Fruit fly (Drosophila melanogaster) whole organism, adult: ENCODE data around the gene CG14435.

Source experiments
- CG11617 ChIP-seq: fragments of 200-800 bp; sonication (Bioruptor generic); optimal IDR thresholded peaks from 2 replicates; lab custom pipeline; 2017; ENCODE audit warnings: mild to moderate bottlenecking, missing biosample characterization, missing genetic modification reagents, missing genetic modification characterization
- CG12768 ChIP-seq: fragments of 200-800 bp; sonication (Bioruptor generic); optimal IDR thresholded peaks from 2 replicates; lab custom pipeline; 2017; ENCODE audit warnings: missing biosample characterization, missing genetic modification characterization, mild to moderate bottlenecking, moderate library complexity, missing genetic modification reagents
- CG14711 ChIP-seq: fragments of 200-800 bp; sonication (Bioruptor generic); optimal IDR thresholded peaks from 2 replicates; lab custom pipeline; 2018; ENCODE audit warnings: missing biosample characterization, mild to moderate bottlenecking, missing genetic modification characterization, moderate library complexity
- CG1620 ChIP-seq: fragments of 200-800 bp; sonication (Bioruptor generic); optimal IDR thresholded peaks from 2 replicates; lab custom pipeline; 2016; ENCODE audit warnings: missing biosample characterization, missing genetic modification characterization
- CG33017 ChIP-seq: fragments of 200-800 bp; sonication (Bioruptor generic); optimal IDR thresholded peaks from 2 replicates; lab custom pipeline; 2018; ENCODE audit warnings: missing biosample characterization, mild to moderate bottlenecking, missing genetic modification characterization, moderate library complexity
- CG5204 ChIP-seq: fragments of 200-800 bp; sonication (Bioruptor generic); optimal IDR thresholded peaks from 2 replicates; lab custom pipeline; 2016; ENCODE audit warnings: missing biosample characterization, missing genetic modification characterization
- CG7045 ChIP-seq: fragments of 200-800 bp; sonication (Bioruptor generic); optimal IDR thresholded peaks from 2 replicates; lab custom pipeline; 2017; ENCODE audit warnings: missing biosample characterization, mild to moderate bottlenecking, missing genetic modification characterization
- CG7101 ChIP-seq: fragments of 200-800 bp; sonication (Bioruptor generic); optimal IDR thresholded peaks from 2 replicates; lab custom pipeline; 2018; ENCODE audit warnings: missing biosample characterization, mild to moderate bottlenecking, missing genetic modification characterization, moderate library complexity
- Clk ChIP-seq: fragments of 200-800 bp; sonication (Bioruptor generic); optimal IDR thresholded peaks from 2 replicates; lab custom pipeline; 2017; ENCODE audit warnings: missing biosample characterization, missing genetic modification characterization
- Crg-1 ChIP-seq: fragments of 200-800 bp; sonication (Bioruptor generic); optimal IDR thresholded peaks from 2 replicates; lab custom pipeline; 2016; ENCODE audit warnings: missing biosample characterization, missing genetic modification characterization
- Hr96 ChIP-seq: fragments of 200-800 bp; sonication (Bioruptor generic); optimal IDR thresholded peaks from 2 replicates; lab custom pipeline; 2016; ENCODE audit warnings: missing biosample characterization, missing genetic modification characterization
- Mnt ChIP-seq: fragments of 200-800 bp; sonication (Bioruptor generic); optimal IDR thresholded peaks from 2 replicates; lab custom pipeline; 2016; ENCODE audit warnings: missing biosample characterization, mild to moderate bottlenecking, missing genetic modification characterization
- bab1 ChIP-seq: fragments of 200-800 bp; sonication (Bioruptor generic); optimal IDR thresholded peaks from 3 replicates; lab custom pipeline; 2019; ENCODE audit warnings: missing biosample characterization, mild to moderate bottlenecking, missing genetic modification characterization, moderate library complexity
- cic ChIP-seq: fragments of 200-800 bp; sonication (Bioruptor generic); optimal IDR thresholded peaks from 2 replicates; lab custom pipeline; 2017; ENCODE audit warnings: missing biosample characterization, mild to moderate bottlenecking, missing genetic modification characterization, moderate library complexity
- cnc ChIP-seq, 2 experiments: fragments of >200 bp; optimal IDR thresholded peaks; 2 replicates each; lab custom pipeline; 2017
- kay ChIP-seq: fragments of 200-800 bp; sonication (Bioruptor generic); peaks from one replicate; lab custom pipeline; 2016; ENCODE audit warnings: missing biosample characterization, missing genetic modification characterization, borderline replicate concordance
- ovo ChIP-seq: fragments of 200-800 bp; sonication (Bioruptor generic); optimal IDR thresholded peaks from 2 replicates; lab custom pipeline; 2016; ENCODE audit warnings: missing biosample characterization, missing genetic modification characterization
- pad ChIP-seq: fragments of 200-800 bp; sonication (Bioruptor generic); optimal IDR thresholded peaks from 3 replicates; lab custom pipeline; 2017; ENCODE audit warnings: missing biosample characterization, missing genetic modification characterization, mild to moderate bottlenecking, moderate library complexity, missing genetic modification reagents
- tj ChIP-seq: fragments of 200-800 bp; sonication (Bioruptor generic); optimal IDR thresholded peaks from 3 replicates; lab custom pipeline; 2017; ENCODE audit warnings: missing biosample characterization, mild to moderate bottlenecking, missing genetic modification characterization, moderate library complexity
- toe ChIP-seq: fragments of 200-800 bp; sonication (Bioruptor generic); optimal IDR thresholded peaks from 2 replicates; lab custom pipeline; 2016; ENCODE audit warnings: missing biosample characterization, missing genetic modification characterization

The CG14435 gene

DNA sequence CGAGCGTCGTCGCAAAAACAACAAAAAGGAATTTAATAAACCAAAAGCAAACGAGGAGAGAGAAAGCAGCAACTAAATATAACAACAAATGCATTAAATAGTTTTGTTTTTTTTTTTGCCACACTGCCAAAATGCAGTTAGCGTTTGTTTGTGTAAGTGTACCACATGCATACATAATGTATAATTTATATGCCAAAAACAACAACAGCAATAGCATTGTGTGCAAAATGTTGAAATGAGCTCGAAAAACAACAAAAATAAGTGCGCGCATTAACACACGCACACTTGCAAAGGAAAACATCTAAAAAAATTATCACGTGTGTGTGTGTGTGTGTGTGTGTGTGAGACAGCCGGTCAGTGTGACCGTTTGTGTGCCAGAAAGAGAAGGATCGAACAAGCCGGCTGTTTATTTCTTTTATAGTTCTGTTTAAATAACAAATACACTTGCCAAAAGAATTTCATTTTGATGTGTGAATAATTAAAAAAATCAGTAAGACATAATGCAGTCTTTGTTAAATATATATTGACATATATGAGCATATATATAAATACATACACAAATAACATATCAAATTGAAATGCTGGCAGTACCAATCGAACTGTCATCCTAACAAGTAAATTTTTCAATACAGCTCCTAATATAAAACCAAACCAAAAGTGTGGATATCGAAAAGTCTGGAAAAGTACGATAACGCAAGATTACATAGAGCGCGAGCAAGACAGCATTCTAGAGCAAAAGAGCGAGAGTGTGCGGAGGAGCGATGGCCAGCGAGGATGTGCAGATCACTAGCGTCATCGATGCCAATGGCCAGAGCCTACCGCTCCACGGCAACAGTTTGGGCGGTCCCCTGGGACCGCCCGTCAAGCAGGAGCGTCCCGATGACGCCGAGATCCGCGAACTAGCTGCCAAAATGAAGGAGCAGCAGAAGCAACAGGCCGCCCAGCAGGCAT is 25.2 kb upstream of the CG14435 start:
- TF ChIP-seq Hr96 (no peak), kay (GFP tag; lab: Kevin White, UChicago) (peak; percentile 72), CG11617 (GFP tag; lab: Kevin White, UChicago) (peak; percentile 35)

dm6 chrX:6868024-6868628 is 24.4 kb upstream of the CG14435 start:
- TF ChIP-seq Crg-1 (no peak), Clk (GFP tag; lab: Kevin White, UChicago) (no peak), pad (GFP tag; lab: Kevin White, UChicago) (peak; percentile 3), CG12768 (GFP tag; lab: Kevin White, UChicago) (no peak), cnc (optimal IDR thresholded peaks at IDR 0.05; lab: Kevin White, UChicago) (no peak), Mnt (GFP tag; lab: Kevin White, UChicago) (peak; percentile 54), kay (GFP tag; lab: Kevin White, UChicago) (no peak), ovo (no peak), tj (GFP tag; lab: Kevin White, UChicago) (peak; percentile 37), Hr96 (no peak), toe (GFP tag; lab: Kevin White, UChicago) (no peak), CG5204 (GFP tag; lab: Kevin White, UChicago) (no peak), CG11617 (GFP tag; lab: Kevin White, UChicago) (no peak), cic (GFP tag; lab: Kevin White, UChicago) (peak; percentile 62), CG7045 (GFP tag; lab: Kevin White, UChicago) (no peak), bab1 (GFP tag; lab: Kevin White, UChicago) (peak; percentile 11), CG33017 (tag; lab: Kevin White, UChicago) (no peak), CG14711 (tag; lab: Kevin White, UChicago) (no peak), CG7101 (tag; lab: Kevin White, UChicago) (no peak), CG1620 (no peak)

DNA sequence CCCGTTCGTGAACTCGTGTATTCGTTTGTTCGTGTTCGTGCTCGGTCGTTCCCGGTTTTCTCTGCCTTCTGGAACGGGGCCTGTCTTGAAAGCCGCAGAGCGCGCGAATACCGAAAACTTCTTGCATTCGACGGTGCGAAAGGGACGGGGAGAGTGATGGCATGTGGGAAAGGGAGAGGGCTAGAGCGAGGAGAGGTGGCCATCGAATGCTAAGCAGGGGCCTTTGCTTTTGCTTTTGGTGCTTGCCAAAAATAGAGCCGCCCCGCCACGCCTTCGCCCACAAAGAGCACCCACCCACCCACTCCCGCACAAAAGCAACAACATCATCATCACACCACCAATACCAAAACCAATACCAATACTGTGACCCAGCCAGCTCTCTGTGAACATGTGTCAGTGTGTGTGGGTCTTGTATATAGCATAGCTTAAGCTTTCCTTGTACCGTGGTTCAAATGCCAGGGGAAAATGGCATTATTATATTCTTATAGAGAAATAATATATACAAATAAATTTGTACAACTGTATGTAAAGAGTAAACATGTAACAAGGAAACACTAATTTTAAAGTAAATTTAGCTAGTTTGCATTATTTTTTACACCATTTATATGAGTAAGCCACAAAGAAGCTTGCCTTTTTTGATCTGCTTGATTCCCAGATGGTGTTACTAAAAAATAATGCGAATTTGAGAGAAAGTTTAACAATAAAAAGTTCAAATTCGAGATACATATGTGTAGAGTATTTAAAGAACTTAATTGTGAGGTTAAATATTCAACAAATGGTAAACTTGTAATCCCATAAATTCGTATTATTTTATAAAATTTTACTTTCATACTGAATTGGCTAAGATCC is 23.7 kb upstream of the CG14435 start, which contains the start of gene CG14434:
Gene CG14434 (minus strand): TSS at position 20 of the 849 bp plus-strand sequence.
- TF ChIP-seq CG1620 (peak; percentile 20), tj (GFP tag; lab: Kevin White, UChicago) (peak; percentile 4), CG7045 (GFP tag; lab: Kevin White, UChicago) (peak; percentile 65), Mnt (GFP tag; lab: Kevin White, UChicago) (no peak), pad (GFP tag; lab: Kevin White, UChicago) (peak; percentile 43), CG11617 (GFP tag; lab: Kevin White, UChicago) (peak; percentile 82), Hr96 (peak; percentile 34), cic (GFP tag; lab: Kevin White, UChicago) (no peak), Clk (GFP tag; lab: Kevin White, UChicago) (no peak), cnc (optimal IDR thresholded peaks at IDR 0.05; lab: Kevin White, UChicago) (no peak), CG14711 (tag; lab: Kevin White, UChicago) (peak; percentile 43), kay (GFP tag; lab: Kevin White, UChicago) (peak; percentile 48), CG12768 (GFP tag; lab: Kevin White, UChicago) (no peak), bab1 (GFP tag; lab: Kevin White, UChicago) (peak; percentile 20), CG5204 (GFP tag; lab: Kevin White, UChicago) (peak; percentile 68), ovo (no peak), Crg-1 (peak; percentile 39), CG7101 (tag; lab: Kevin White, UChicago) (peak; percentile 44), toe (GFP tag; lab: Kevin White, UChicago) (peak; percentile 53), CG33017 (tag; lab: Kevin White, UChicago) (peak; percentile 2)

- peak; percentile 2 for TF ChIP-seq CG5204 (GFP tag; lab: Kevin White, UChicago)
- TF ChIP-seq tj (GFP tag; lab: Kevin White, UChicago), result no peak
Observed at dm6 chrX:6866764-6867163, 23.0 kb upstream of the CG14435 start.

DNA sequence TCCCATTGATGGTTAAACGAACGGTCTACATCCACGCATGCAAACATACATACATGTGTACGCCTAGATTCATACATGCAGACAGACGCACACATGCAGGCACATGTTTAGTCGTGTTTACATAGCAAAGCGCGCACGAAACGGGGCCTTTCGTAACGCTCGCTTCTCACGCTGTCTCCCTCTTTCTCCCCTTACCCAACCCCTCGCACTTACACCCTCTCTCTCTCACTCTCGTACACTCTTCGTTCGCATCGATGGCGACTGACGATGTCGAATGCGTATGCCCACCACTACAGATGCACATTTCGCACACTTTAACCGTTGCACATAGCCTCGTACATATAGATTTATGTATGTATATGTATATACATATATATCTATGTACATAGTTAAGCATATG is 22.3 kb upstream of the CG14435 start:
- TF ChIP-seq pad (GFP tag; lab: Kevin White, UChicago) (peak; percentile 79), bab1 (GFP tag; lab: Kevin White, UChicago) (no peak), CG5204 (GFP tag; lab: Kevin White, UChicago) (no peak), Hr96 (no peak), cic (GFP tag; lab: Kevin White, UChicago) (peak; percentile 27), ovo (peak; percentile 48), CG14711 (tag; lab: Kevin White, UChicago) (no peak), Clk (GFP tag; lab: Kevin White, UChicago) (no peak), tj (GFP tag; lab: Kevin White, UChicago) (peak; percentile 41), Mnt (GFP tag; lab: Kevin White, UChicago) (peak; percentile 53)
